Fruit fly (Drosophila melanogaster) whole organism, pupa: Measurements from ENCODE around the gene CG34001.
A peak's percentile ranks its signal among the peaks of the same experiment; 100 is the strongest.

Source experiments
- CG10348 ChIP-seq: fragments of 200-800 bp; sonication (Bioruptor generic); IDR thresholded peaks from 2 replicates; pipeline ENCODE4 v1.3.6; 2022; ENCODE audit warnings: missing biosample characterization, missing genetic modification characterization
- CG12605 ChIP-seq: fragments of 200-800 bp; sonication (Bioruptor generic); IDR thresholded peaks from 2 replicates; pipeline ENCODE4 v1.3.6; 2022; ENCODE audit warnings: missing biosample characterization, missing genetic modification characterization
- CG13204 ChIP-seq: fragments of 200-800 bp; sonication (Bioruptor generic); optimal IDR thresholded peaks from 2 replicates; lab custom pipeline; 2018; ENCODE audit warnings: missing biosample characterization, mild to moderate bottlenecking, missing genetic modification characterization, moderate library complexity
- CG14655 ChIP-seq: fragments of 200-800 bp; sonication (Bioruptor generic); optimal IDR thresholded peaks from 3 replicates; lab custom pipeline; 2017; ENCODE audit warnings: mild to moderate bottlenecking, missing biosample characterization, missing genetic modification reagents, missing genetic modification characterization
- CG15710 ChIP-seq: fragments of 200-800 bp; sonication (Bioruptor generic); optimal IDR thresholded peaks from 2 replicates; lab custom pipeline; 2018; ENCODE audit warnings: missing biosample characterization, mild to moderate bottlenecking, missing genetic modification characterization, moderate library complexity
- CG17806 ChIP-seq: fragments of 200-800 bp; sonication (Bioruptor generic); optimal IDR thresholded peaks from 2 replicates; lab custom pipeline; 2018; ENCODE audit warnings: missing biosample characterization, mild to moderate bottlenecking, missing genetic modification characterization, moderate library complexity
- CG32121 ChIP-seq: fragments of 200-800 bp; sonication (Bioruptor generic); IDR thresholded peaks from 2 replicates; pipeline ENCODE4 v1.3.6; 2022; ENCODE audit warnings: missing biosample characterization, missing genetic modification characterization
- CG34367 ChIP-seq: fragments of 200-800 bp; sonication (Bioruptor generic); optimal IDR thresholded peaks from 2 replicates; lab custom pipeline; 2018; ENCODE audit warnings: missing biosample characterization, mild to moderate bottlenecking, missing genetic modification characterization
- CG4496 ChIP-seq: fragments of 200-800 bp; sonication (Bioruptor generic); IDR thresholded peaks from 3 replicates; pipeline ENCODE4 v1.3.6; 2022; ENCODE audit warnings: missing biosample characterization, missing genetic modification characterization
- CG8159 ChIP-seq: fragments of 200-800 bp; sonication (Bioruptor generic); optimal IDR thresholded peaks from 3 replicates; lab custom pipeline; 2018; ENCODE audit warnings: missing biosample characterization, mild to moderate bottlenecking, missing genetic modification characterization, moderate library complexity
- CG8301 ChIP-seq: fragments of 200-800 bp; sonication (Bioruptor generic); optimal IDR thresholded peaks from 2 replicates; lab custom pipeline; 2018; ENCODE audit warnings: missing biosample characterization, mild to moderate bottlenecking, missing genetic modification characterization
- CG9948 ChIP-seq: fragments of 200-800 bp; sonication (Bioruptor generic); optimal IDR thresholded peaks from 2 replicates; lab custom pipeline; 2018; ENCODE audit warnings: missing biosample characterization, mild to moderate bottlenecking, missing genetic modification characterization, moderate library complexity
- D1 ChIP-seq: fragments of 200-800 bp; sonication (Bioruptor generic); optimal IDR thresholded peaks from 2 replicates; lab custom pipeline; 2018; ENCODE audit warnings: missing biosample characterization, mild to moderate bottlenecking, missing genetic modification characterization, moderate library complexity
- EcR ChIP-seq: fragments of 200-800 bp; sonication (Bioruptor generic); optimal IDR thresholded peaks from 3 replicates; lab custom pipeline; 2019; ENCODE audit warnings: missing biosample characterization, missing genetic modification characterization, mild to moderate bottlenecking, moderate library complexity, missing genetic modification reagents
- Ets98B ChIP-seq: fragments of 200-800 bp; sonication (Bioruptor generic); IDR thresholded peaks from 2 replicates; pipeline ENCODE4 v1.3.6; 2022; ENCODE audit warnings: missing biosample characterization, missing genetic modification characterization
- Pif1A ChIP-seq: fragments of 200-800 bp; sonication (Bioruptor generic); optimal IDR thresholded peaks from 3 replicates; lab custom pipeline; 2016; ENCODE audit warnings: missing biosample characterization, missing genetic modification characterization
- Pif1B ChIP-seq: fragments of 200-800 bp; sonication (Bioruptor generic); optimal IDR thresholded peaks from 3 replicates; lab custom pipeline; 2016; ENCODE audit warnings: missing biosample characterization, missing genetic modification characterization
- Snoo ChIP-seq: fragments of 200-800 bp; sonication (Bioruptor generic); optimal IDR thresholded peaks from 3 replicates; lab custom pipeline; 2017; ENCODE audit warnings: missing biosample characterization, mild to moderate bottlenecking, missing genetic modification characterization, inconsistent platforms
- fd96Ca ChIP-seq: fragments of 200-800 bp; sonication (Bioruptor generic); IDR thresholded peaks from 3 replicates; pipeline ENCODE4 v1.3.6; 2022; ENCODE audit warnings: missing biosample characterization, missing genetic modification characterization
- gl ChIP-seq: fragments of 200-800 bp; sonication (Bioruptor generic); optimal IDR thresholded peaks from 2 replicates; lab custom pipeline; 2018; ENCODE audit warnings: missing biosample characterization, mild to moderate bottlenecking, missing genetic modification characterization
- rn ChIP-seq: fragments of 200-800 bp; sonication (Bioruptor generic); IDR thresholded peaks from 2 replicates; pipeline ENCODE4 v1.3.6; 2022; ENCODE audit warnings: missing biosample characterization, missing genetic modification characterization

The CG34001 gene

DNA sequence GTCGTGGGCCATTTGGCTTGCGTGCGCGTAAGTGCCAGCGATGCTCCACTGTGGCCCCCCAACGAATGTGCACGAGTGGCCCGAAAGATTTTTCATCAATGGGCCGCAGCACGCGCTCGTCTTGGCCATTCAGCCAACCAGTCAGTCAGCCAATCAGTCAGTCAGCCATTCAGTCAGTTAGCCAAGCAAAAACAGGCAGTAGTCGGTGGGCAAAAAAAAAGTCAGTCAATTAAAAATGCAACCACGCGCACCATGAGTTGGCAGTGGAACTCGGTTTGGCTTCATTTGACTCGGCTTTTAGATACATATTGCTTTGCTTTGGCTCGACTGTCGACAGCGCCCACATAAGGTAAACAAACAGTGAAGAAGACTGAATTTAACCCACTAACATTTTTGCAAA lies 15.1 kb downstream of the CG34001 start:
- TF ChIP-seq D1 (tag; lab: Kevin White, UChicago) (no peak), CG4496 (GFP tag; lab: Robert Waterston, UW) (0 out of 3 replicates have a peak, but pooled peaks have one; percentile 54), gl (tag; lab: Kevin White, UChicago) (no peak), rn (no peak)

DNA sequence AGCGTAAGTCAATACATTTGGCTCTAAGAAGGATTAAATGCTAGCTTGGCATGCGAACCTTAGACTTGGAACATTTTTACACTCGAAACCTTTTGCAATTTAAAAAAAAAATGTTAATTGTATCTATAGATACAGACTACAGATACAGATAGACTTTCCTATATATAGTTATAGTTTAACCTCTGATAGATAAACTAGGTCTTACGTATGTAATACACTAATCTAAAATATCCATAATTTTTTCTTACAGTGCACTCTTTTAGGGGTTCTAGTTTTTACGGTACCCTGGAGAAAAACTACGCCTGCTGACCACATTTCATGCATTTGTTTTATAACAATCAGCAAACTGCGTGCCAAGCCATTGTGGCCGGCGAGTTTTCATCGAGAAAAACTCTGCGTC lies 16.3 kb downstream of the CG34001 start:
- TF ChIP-seq gl (tag; lab: Kevin White, UChicago), result no peak
- TF ChIP-seq Snoo (tag; lab: Kevin White, UChicago), result no peak
- TF ChIP-seq CG12605, result no peak
- no peak for TF ChIP-seq Pif1A (GFP tag; lab: Kevin White, UChicago)
- no peak for TF ChIP-seq CG32121 (GFP tag; lab: Robert Waterston, UW)
- TF ChIP-seq CG14655 (GFP tag; lab: Kevin White, UChicago), result no peak
- no peak for TF ChIP-seq CG8301
- no peak for TF ChIP-seq Ets98B
- TF ChIP-seq CG34367, result no peak
- no peak for TF ChIP-seq CG9948 (tag; lab: Kevin White, UChicago)
- TF ChIP-seq EcR (GFP tag; lab: Kevin White, UChicago), result no peak
- no peak for TF ChIP-seq CG17806 (tag; lab: Kevin White, UChicago)
- no peak for TF ChIP-seq fd96Ca (GFP tag; lab: Robert Waterston, UW)
- no peak for TF ChIP-seq CG8159 (tag; lab: Kevin White, UChicago)
- TF ChIP-seq D1 (tag; lab: Kevin White, UChicago), result no peak
- TF ChIP-seq rn, result no peak
- TF ChIP-seq CG13204, result no peak
- TF ChIP-seq CG4496 (GFP tag; lab: Robert Waterston, UW), result no peak
- TF ChIP-seq CG15710 (tag; lab: Kevin White, UChicago), result no peak
- TF ChIP-seq CG10348, result no peak

DNA sequence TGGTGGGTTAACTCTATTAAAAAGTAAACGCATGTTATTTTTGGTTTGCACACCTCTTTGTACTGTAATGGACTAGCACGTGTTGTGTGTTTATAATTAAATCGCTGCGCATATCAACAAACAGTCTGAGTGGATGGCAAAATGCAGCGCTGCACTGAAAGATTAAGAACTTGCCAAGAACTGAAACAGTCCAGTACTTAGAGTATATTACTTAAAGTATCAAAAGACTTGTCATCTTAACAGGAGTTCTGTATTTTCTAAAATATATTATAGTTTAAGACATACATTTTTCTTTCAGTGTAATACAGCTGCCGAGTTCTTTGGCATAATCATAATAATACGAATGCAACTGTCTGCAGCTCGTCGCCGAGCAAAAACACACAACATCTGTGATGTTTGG lies 17.6 kb downstream of the CG34001 start:
- TF ChIP-seq Pif1A (GFP tag; lab: Kevin White, UChicago) (peak; percentile 63), CG14655 (GFP tag; lab: Kevin White, UChicago) (peak; percentile 45), CG4496 (GFP tag; lab: Robert Waterston, UW) (peak; percentile 70; the same call in 2 of the 3 replicates), CG10348 (no peak), fd96Ca (GFP tag; lab: Robert Waterston, UW) (0 out of 3 replicates have a peak, but pooled peaks have one; percentile 51), CG34367 (peak; percentile 48), CG8159 (tag; lab: Kevin White, UChicago) (no peak), D1 (tag; lab: Kevin White, UChicago) (no peak), CG17806 (tag; lab: Kevin White, UChicago) (peak; percentile 50), CG8301 (peak; percentile 53), CG13204 (no peak), CG12605 (peak; percentile 51; the same call in 1 of the 2 replicates), Pif1B (peak; percentile 35), CG9948 (tag; lab: Kevin White, UChicago) (peak; percentile 22), gl (tag; lab: Kevin White, UChicago) (peak; percentile 15), CG15710 (tag; lab: Kevin White, UChicago) (peak; percentile 39), rn (no peak), CG32121 (GFP tag; lab: Robert Waterston, UW) (peak; percentile 47), Snoo (tag; lab: Kevin White, UChicago) (no peak), Ets98B (peak; percentile 62), EcR (GFP tag; lab: Kevin White, UChicago) (no peak)

dm6 chr3L:10651271-10651670 lies 20.4 kb downstream of the CG34001 start:
- TF ChIP-seq CG15710 (tag; lab: Kevin White, UChicago) (no peak), fd96Ca (GFP tag; lab: Robert Waterston, UW) (no peak), Pif1A (GFP tag; lab: Kevin White, UChicago) (no peak), CG10348 (no peak), CG8159 (tag; lab: Kevin White, UChicago) (no peak), Ets98B (no peak), Pif1B (no peak), Snoo (tag; lab: Kevin White, UChicago) (no peak)

- TF ChIP-seq EcR (GFP tag; lab: Kevin White, UChicago) (peak; percentile 48), Ets98B (no peak), CG8301 (no peak), Pif1A (GFP tag; lab: Kevin White, UChicago) (no peak), Pif1B (no peak), fd96Ca (GFP tag; lab: Robert Waterston, UW) (no peak), gl (tag; lab: Kevin White, UChicago) (no peak), CG8159 (tag; lab: Kevin White, UChicago) (peak; percentile 16)
These were observed 21.6 kb downstream of the CG34001 start for dm6 chr3L:10652487-10652886.

- no peak for TF ChIP-seq fd96Ca (GFP tag; lab: Robert Waterston, UW)
These were observed 23.6 kb downstream of the CG34001 start for dm6 chr3L:10654439-10654838.
